Fruit fly (Drosophila melanogaster) whole organism, prepupa: ENCODE measurements around the gene kis.

Source experiments
- Blimp-1 ChIP-seq: fragments of 200-800 bp; sonication (Bioruptor generic); optimal IDR thresholded peaks from 3 replicates; lab custom pipeline; 2017; ENCODE audit warnings: missing biosample characterization, missing genetic modification characterization, mild to moderate bottlenecking, moderate library complexity, missing genetic modification reagents
- CG11902 ChIP-seq: fragments of 200-800 bp; sonication (Bioruptor generic); optimal IDR thresholded peaks from 3 replicates; lab custom pipeline; 2016; ENCODE audit warnings: missing biosample characterization, missing genetic modification characterization
- CG3032 ChIP-seq: fragments of 200-800 bp; optimal IDR thresholded peaks from 2 replicates; lab custom pipeline; 2019; ENCODE audit warnings: missing biosample characterization, mild to moderate bottlenecking, missing genetic modification characterization, moderate library complexity
- CG31627 ChIP-seq: fragments of 200-800 bp; sonication (Bioruptor generic); optimal IDR thresholded peaks from 3 replicates; lab custom pipeline; 2016; ENCODE audit warnings: missing biosample characterization, missing genetic modification characterization
- CG3919 ChIP-seq: fragments of 200-800 bp; sonication (Bioruptor generic); optimal IDR thresholded peaks from 3 replicates; lab custom pipeline; 2016; ENCODE audit warnings: missing biosample characterization, missing genetic modification characterization
- CG6276 ChIP-seq: fragments of 200-800 bp; sonication (Bioruptor generic); optimal IDR thresholded peaks from 2 replicates; lab custom pipeline; 2017; ENCODE audit warnings: missing biosample characterization, mild to moderate bottlenecking, missing genetic modification characterization
- CG6854 ChIP-seq: fragments of 200-800 bp; sonication (Bioruptor generic); optimal IDR thresholded peaks from 2 replicates; lab custom pipeline; 2017; ENCODE audit warnings: missing biosample characterization, mild to moderate bottlenecking, missing genetic modification characterization
- CG8319 ChIP-seq: fragments of 200-800 bp; sonication (Bioruptor generic); optimal IDR thresholded peaks from 3 replicates; lab custom pipeline; 2016; ENCODE audit warnings: missing biosample characterization, missing genetic modification characterization
- CG8632 ChIP-seq: fragments of 200-800 bp; sonication (Bioruptor generic); optimal IDR thresholded peaks from 3 replicates; lab custom pipeline; 2016; ENCODE audit warnings: missing biosample characterization, missing genetic modification characterization
- Eip78C ChIP-seq: fragments of 200-800 bp; sonication (Bioruptor generic); peaks from one replicate; lab custom pipeline; 2016; ENCODE audit warnings: missing biosample characterization, missing genetic modification characterization
- Ets21C ChIP-seq: fragments of 200-800 bp; sonication (Bioruptor generic); optimal IDR thresholded peaks from 3 replicates; lab custom pipeline; 2016; ENCODE audit warnings: missing biosample characterization, missing genetic modification characterization
- Ets96B ChIP-seq: fragments of 200-800 bp; optimal IDR thresholded peaks from 2 replicates; lab custom pipeline; 2019; ENCODE audit warnings: missing biosample characterization, mild to moderate bottlenecking, missing genetic modification characterization, moderate library complexity
- Hr38 ChIP-seq: sonication (Bioruptor generic); optimal IDR thresholded peaks from 2 replicates; lab custom pipeline; 2016; ENCODE audit warnings: missing biosample characterization, missing genetic modification characterization
- Hr39 ChIP-seq: fragments of 200-800 bp; sonication (Bioruptor generic); optimal IDR thresholded peaks from 2 replicates; lab custom pipeline; 2016; ENCODE audit warnings: missing biosample characterization, missing genetic modification characterization
- Hr4 ChIP-seq: fragments of 200-800 bp; sonication (Bioruptor generic); optimal IDR thresholded peaks from 3 replicates; lab custom pipeline; 2016; ENCODE audit warnings: missing biosample characterization, missing genetic modification characterization
- Lpt ChIP-seq: fragments of 200-800 bp; sonication (Bioruptor generic); optimal IDR thresholded peaks from 3 replicates; lab custom pipeline; 2016; ENCODE audit warnings: missing biosample characterization, missing genetic modification characterization
- Met ChIP-seq: fragments of 200-800 bp; sonication (Bioruptor generic); optimal IDR thresholded peaks from 3 replicates; lab custom pipeline; 2016; ENCODE audit warnings: missing biosample characterization, missing genetic modification characterization
- Smox ChIP-seq: fragments of 200-800 bp; sonication (Bioruptor generic); optimal IDR thresholded peaks from 3 replicates; lab custom pipeline; 2016; ENCODE audit warnings: missing biosample characterization, missing genetic modification characterization
- Sox14 ChIP-seq: fragments of 200-800 bp; sonication (Bioruptor generic); optimal IDR thresholded peaks from 3 replicates; lab custom pipeline; 2016; ENCODE audit warnings: missing biosample characterization, missing genetic modification characterization
- Sox15 ChIP-seq: fragments of 200-800 bp; sonication (Bioruptor generic); optimal IDR thresholded peaks from 3 replicates; lab custom pipeline; 2016; ENCODE audit warnings: missing biosample characterization, missing genetic modification characterization
- achi ChIP-seq: fragments of 200-800 bp; sonication (Bioruptor generic); optimal IDR thresholded peaks from 3 replicates; lab custom pipeline; 2016; ENCODE audit warnings: missing biosample characterization, missing genetic modification characterization
- acj6 ChIP-seq: fragments of 200-800 bp; sonication (Bioruptor generic); optimal IDR thresholded peaks from 3 replicates; lab custom pipeline; 2016; ENCODE audit warnings: missing biosample characterization, missing genetic modification characterization
- cyc ChIP-seq: fragments of 200-800 bp; sonication (Bioruptor generic); optimal IDR thresholded peaks from 3 replicates; lab custom pipeline; 2016; ENCODE audit warnings: missing biosample characterization, missing genetic modification characterization
- dac ChIP-seq: fragments of 200-800 bp; sonication (Bioruptor generic); optimal IDR thresholded peaks from 2 replicates; lab custom pipeline; 2017; ENCODE audit warnings: missing biosample characterization, mild to moderate bottlenecking, missing genetic modification characterization
- dsx ChIP-seq: fragments of 200-800 bp; optimal IDR thresholded peaks from 3 replicates; lab custom pipeline; 2019; ENCODE audit warnings: missing biosample characterization, mild to moderate bottlenecking, missing genetic modification characterization, moderate library complexity; ENCODE audit not compliant: poor library complexity, severe bottlenecking
- esn ChIP-seq: fragments of 200-800 bp; sonication (Bioruptor generic); optimal IDR thresholded peaks from 2 replicates; lab custom pipeline; 2016; ENCODE audit warnings: missing biosample characterization, mild to moderate bottlenecking, missing genetic modification characterization, moderate library complexity
- fkh ChIP-seq: fragments of 200-800 bp; sonication (Bioruptor generic); optimal IDR thresholded peaks from 3 replicates; lab custom pipeline; 2017; ENCODE audit warnings: missing biosample characterization, mild to moderate bottlenecking, missing genetic modification characterization, moderate library complexity
- lz ChIP-seq: fragments of 200-800 bp; sonication (Bioruptor generic); optimal IDR thresholded peaks from 3 replicates; lab custom pipeline; 2016; ENCODE audit warnings: missing biosample characterization, missing genetic modification characterization
- pdm3 ChIP-seq: fragments of 200-800 bp; sonication (Bioruptor generic); optimal IDR thresholded peaks from 3 replicates; lab custom pipeline; 2016; ENCODE audit warnings: missing biosample characterization, missing genetic modification characterization
- salr ChIP-seq, 2 experiments: fragments of 200-800 bp; sonication (Bioruptor generic); optimal IDR thresholded peaks; 3 replicates each; lab custom pipeline; 2016 to 2018; ENCODE audit warnings: missing biosample characterization in 2 of 2, missing genetic modification characterization in 2 of 2, mild to moderate bottlenecking in 1 of 2
- ss ChIP-seq, 2 experiments: fragments of 200-800 bp; sonication (Bioruptor generic); optimal IDR thresholded peaks; 2 replicates in 1 of 2; 3 replicates in 1 of 2; lab custom pipeline; 2017 to 2018; ENCODE audit warnings: mild to moderate bottlenecking in 2 of 2, missing biosample characterization in 2 of 2, missing genetic modification characterization in 2 of 2, moderate library complexity in 1 of 2
- svp ChIP-seq: fragments of 200-800 bp; sonication (Bioruptor generic); peaks from one replicate; lab custom pipeline; 2016; ENCODE audit warnings: missing biosample characterization, missing genetic modification characterization
- topi ChIP-seq: fragments of 200-800 bp; sonication (Bioruptor generic); optimal IDR thresholded peaks from 3 replicates; lab custom pipeline; 2016; ENCODE audit warnings: missing biosample characterization, missing genetic modification characterization

kis gene

DNA sequence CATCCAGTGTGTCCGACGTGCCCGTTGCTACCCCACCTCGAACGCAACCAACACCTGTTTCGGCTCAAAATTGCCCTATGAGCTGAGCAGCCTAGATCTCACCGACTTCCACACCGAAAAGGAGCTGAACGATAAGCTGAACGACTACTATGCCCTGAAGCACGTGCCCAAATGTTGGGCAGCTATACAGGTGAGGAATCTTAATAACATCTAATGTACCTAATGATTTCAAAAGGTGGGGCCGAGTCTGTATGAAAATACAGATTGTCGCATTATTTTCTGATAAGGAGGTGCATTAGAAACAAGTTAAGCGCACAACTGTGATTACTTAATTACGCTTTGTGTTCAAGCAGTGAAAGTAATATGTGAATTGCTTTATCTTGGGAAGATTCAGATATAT is 27.5 kb upstream of the kis start, which contains the start of gene CG17078:
Gene CG17078 (minus strand): TSS at position 101 of the 400 bp plus-strand sequence.
- no peak for TF ChIP-seq CG6854
- TF ChIP-seq Hr4 (GFP tag; lab: Kevin White, UChicago), result no peak
- no peak for TF ChIP-seq CG3919 (GFP tag; lab: Kevin White, UChicago)
- no peak for TF ChIP-seq ss (GFP tag; optimal IDR thresholded peaks at IDR 0.05; lab: Kevin White, UChicago)
- TF ChIP-seq Sox15 (GFP tag; lab: Kevin White, UChicago), result no peak
- no peak for TF ChIP-seq lz (GFP tag; lab: Kevin White, UChicago)
- no peak for TF ChIP-seq CG8632 (GFP tag; lab: Kevin White, UChicago)
- TF ChIP-seq pdm3 (GFP tag; lab: Kevin White, UChicago), result no peak
- no peak for TF ChIP-seq topi (GFP tag; lab: Kevin White, UChicago)
- TF ChIP-seq Hr38 (GFP tag; lab: Kevin White, UChicago), result no peak
- no peak for TF ChIP-seq dac (GFP tag; lab: Kevin White, UChicago)
- TF ChIP-seq, all 60 proteins: peak for 0

DNA sequence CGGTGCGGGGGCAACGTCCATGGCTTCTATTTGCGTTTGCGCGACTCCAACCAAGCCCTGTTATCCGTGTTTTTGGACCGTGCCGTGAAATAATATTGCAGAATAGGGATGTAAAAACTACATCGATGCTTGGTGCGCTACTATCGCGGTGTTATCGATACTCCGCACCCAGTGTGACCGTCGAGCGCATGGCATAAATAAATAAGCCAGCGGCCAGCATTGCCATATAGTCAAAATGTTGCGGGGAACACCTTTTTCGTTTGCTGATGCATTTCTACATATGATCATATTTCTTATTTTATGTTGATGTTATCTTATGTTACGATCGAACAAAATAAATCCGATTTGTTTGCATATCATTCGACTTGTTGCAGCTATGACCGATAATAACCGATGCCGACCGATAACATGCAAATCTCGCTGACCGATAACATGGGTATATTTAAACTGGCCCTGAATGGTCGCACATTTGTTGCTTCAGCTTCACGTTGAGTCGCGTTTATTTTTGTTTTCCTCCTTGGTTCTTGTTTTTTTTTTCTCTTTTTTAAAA is 26.6 kb upstream of the kis start, which contains the start of gene smo:
Gene smo (plus strand): TSS at position 461 of the 550 bp plus-strand sequence.
- no peak for TF ChIP-seq Lpt
- TF ChIP-seq achi (GFP tag; lab: Kevin White, UChicago), result no peak
- peak; percentile 35 for TF ChIP-seq esn (GFP tag; lab: Kevin White, UChicago)
- peak; percentile 95 for TF ChIP-seq fkh (GFP tag; lab: Kevin White, UChicago)
- peak; percentile 47 for TF ChIP-seq CG31627 (GFP tag; lab: Kevin White, UChicago)
- peak; percentile 22 for TF ChIP-seq cyc
- peak; percentile 10 for TF ChIP-seq lz (GFP tag; lab: Kevin White, UChicago)
- TF ChIP-seq salr (GFP tag; optimal IDR thresholded peaks at IDR 0.05; lab: Kevin White, UChicago), result no peak

DNA sequence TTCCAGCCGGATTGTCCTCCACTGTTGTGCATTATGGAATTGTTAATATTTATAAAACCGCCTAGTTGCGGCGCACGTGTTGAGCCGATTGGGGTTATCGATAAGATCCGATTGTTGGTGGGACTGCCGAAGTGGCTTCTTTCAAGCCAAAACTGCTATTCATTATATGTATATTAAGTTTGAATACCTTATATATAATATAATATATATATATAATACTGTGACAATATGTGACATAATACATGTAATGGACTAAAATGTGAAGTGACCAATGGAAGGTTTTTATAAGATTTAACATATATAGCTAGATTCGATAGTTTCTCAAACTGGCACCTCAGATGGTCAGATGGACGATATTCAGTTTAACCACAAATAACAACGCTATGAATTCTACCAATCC is 23.0 kb upstream of the kis start, which contains the start of the genes mbm and CG11555:
Gene mbm (minus strand): TSS at position 113 of the 400 bp plus-strand sequence.
Gene CG11555 (plus strand): TSS at position 234 of the 400 bp plus-strand sequence.
- TF ChIP-seq Ets96B (tag; lab: Kevin White, UChicago) (peak; percentile 39), CG31627 (GFP tag; lab: Kevin White, UChicago) (no peak), Met (GFP tag; lab: Kevin White, UChicago) (no peak), CG3032 (tag; lab: Kevin White, UChicago) (peak; percentile 26), Smox (GFP tag; lab: Kevin White, UChicago) (no peak), esn (GFP tag; lab: Kevin White, UChicago) (peak; percentile 19), lz (GFP tag; lab: Kevin White, UChicago) (no peak), dsx (GFP tag; lab: Kevin White, UChicago) (peak; percentile 5), Hr39 (GFP tag; lab: Kevin White, UChicago) (no peak)
- TF ChIP-seq, all 60 proteins: peak for 4

DNA sequence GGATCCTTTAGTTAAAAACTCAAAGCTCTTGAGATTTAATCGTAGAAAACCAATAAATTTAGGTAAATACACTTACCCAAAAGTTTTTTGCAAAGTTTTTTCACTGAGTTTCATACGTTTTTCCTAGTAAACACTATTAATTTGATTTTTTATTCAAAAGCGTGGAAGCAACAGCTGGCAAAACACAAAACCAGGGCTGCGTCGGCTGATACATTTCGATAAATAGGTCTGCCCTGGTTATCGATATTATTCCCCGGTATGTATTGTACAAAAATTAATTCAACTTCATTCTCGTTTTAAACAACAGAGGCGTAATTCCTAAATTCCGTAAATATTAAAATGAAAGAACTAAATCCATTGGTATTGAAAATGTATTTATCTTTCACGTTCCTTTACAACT is 20.9 kb upstream of the kis start, which contains the start of gene Dus1:
Gene Dus1 (minus strand): TSS at position 192 of the 400 bp plus-strand sequence.
- TF ChIP-seq Eip78C (peak; percentile 40), CG11902 (GFP tag; lab: Kevin White, UChicago) (no peak)
- TF ChIP-seq, all 60 proteins: peak for 1

DNA sequence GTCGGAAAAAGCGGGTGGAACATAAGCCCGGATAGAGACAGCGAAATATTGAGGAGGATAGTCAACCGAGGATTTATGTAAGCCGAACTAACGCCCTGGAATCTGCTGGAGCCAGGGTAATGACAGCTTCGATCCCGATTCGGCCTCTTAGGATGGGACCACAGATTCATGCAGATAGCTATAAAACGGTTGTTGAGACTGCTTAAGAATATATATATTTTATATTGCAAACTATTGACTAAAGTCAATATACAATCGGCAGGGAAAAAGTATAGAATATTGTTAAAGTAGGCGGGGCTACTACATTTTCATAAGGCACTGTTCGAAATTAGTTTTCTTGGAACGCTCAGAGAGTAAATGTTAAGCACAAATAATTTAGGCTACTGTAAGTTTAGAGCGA is 18.2 kb upstream of the kis start, which contains the start of gene CG3345:
Gene CG3345 (plus strand): TSS at position 301 of the 400 bp plus-strand sequence.
- no peak for TF ChIP-seq CG6276 (GFP tag; lab: Kevin White, UChicago)
- TF ChIP-seq dac (GFP tag; lab: Kevin White, UChicago), result no peak
- TF ChIP-seq CG8319 (GFP tag; lab: Kevin White, UChicago), result no peak
- no peak for TF ChIP-seq salr (GFP tag; optimal IDR thresholded peaks at IDR 0.05; lab: Kevin White, UChicago)
- no peak for TF ChIP-seq Lpt
- TF ChIP-seq Ets21C (GFP tag; lab: Kevin White, UChicago), result no peak
- no peak for TF ChIP-seq svp (GFP tag; lab: Kevin White, UChicago)
- no peak for TF ChIP-seq esn (GFP tag; lab: Kevin White, UChicago)
- no peak for TF ChIP-seq Hr39 (GFP tag; lab: Kevin White, UChicago)
- no peak for TF ChIP-seq Blimp-1 (GFP tag; lab: Kevin White, UChicago)
- no peak for TF ChIP-seq topi (GFP tag; lab: Kevin White, UChicago)
- TF ChIP-seq dsx (GFP tag; lab: Kevin White, UChicago), result no peak
- no peak for TF ChIP-seq Sox14 (GFP tag; lab: Kevin White, UChicago)
- TF ChIP-seq acj6 (GFP tag; lab: Kevin White, UChicago), result no peak
